Worm (Caenorhabditis elegans) whole organism, mixed stage, embryonic: Measurements from ENCODE around the gene nspb-5.

Experiments used
- blmp-1 ChIP-seq: fragments of 150-350 bp; optimal IDR thresholded peaks from 2 replicates; lab custom pipeline; 2014; ENCODE audit warnings: missing biosample characterization, missing genetic modification characterization
- ces-1 ChIP-seq: fragments of 150-350 bp; optimal IDR thresholded peaks from 2 replicates; lab custom pipeline; 2014; ENCODE audit warnings: missing biosample characterization, missing genetic modification reagents, missing genetic modification characterization
- lin-13 ChIP-seq: fragments of 150-350 bp; optimal IDR thresholded peaks from 2 replicates; lab custom pipeline; 2014; ENCODE audit warnings: missing biosample characterization, missing genetic modification characterization
- lin-32 ChIP-seq: fragments of 200-800 bp; sonication (Bioruptor generic); optimal IDR thresholded peaks from 2 replicates; lab custom pipeline; 2018; ENCODE audit warnings: mild to moderate bottlenecking, missing genetic modification characterization, missing compliant biosample characterization
- lsy-2 ChIP-seq: fragments of 150-350 bp; optimal IDR thresholded peaks from 2 replicates; lab custom pipeline; 2014; ENCODE audit warnings: missing biosample characterization, missing genetic modification characterization
- nhr-76 ChIP-seq: sonication (generic microtip); optimal IDR thresholded peaks from 2 replicates; lab custom pipeline; 2017; ENCODE audit warnings: missing biosample characterization, missing genetic modification characterization
- snpc-4 ChIP-seq: fragments of 150-350 bp; optimal IDR thresholded peaks from 2 replicates; lab custom pipeline; 2014; ENCODE audit warnings: missing biosample characterization, missing genetic modification characterization
- unc-62 ChIP-seq: fragments of 150-350 bp; optimal IDR thresholded peaks from 2 replicates; lab custom pipeline; 2014; ENCODE audit warnings: missing biosample characterization, missing genetic modification reagents, missing genetic modification characterization
- ztf-11 ChIP-seq: fragments of 150-350 bp; optimal IDR thresholded peaks from 2 replicates; lab custom pipeline; 2014; ENCODE audit warnings: missing biosample characterization, missing genetic modification characterization

ce11 chrIV:6582604-6583003 is 16.2 kb upstream of the nspb-5 start, which contains the start of gene odr-8:
- TF ChIP-seq ztf-11 (tag; lab: Kevin White, UChicago) (no peak), nhr-76 (tag; lab: Kevin White, UChicago) (no peak), lin-13 (no peak), unc-62 (GFP tag; lab: Kevin White, UChicago) (no peak), snpc-4 (no peak), lsy-2 (tag; lab: Kevin White, UChicago) (no peak), blmp-1 (tag; lab: Kevin White, UChicago) (no peak), lin-32 (no peak), ces-1 (no peak)
